Worm (Caenorhabditis elegans) whole organism, L4 larva: ENCODE data around the gene C06C3.4.
A peak's percentile ranks its signal among the peaks of the same experiment; 100 is the strongest.

ENCODE experiments used
- F26F4.8 ChIP-seq: fragments of 200-800 bp; sonication (Bioruptor generic); conservative IDR thresholded peaks from 2 replicates; pipeline ENCODE4 v1.3.6; 2022; ENCODE audit warnings: missing genetic modification characterization, missing compliant biosample characterization
- F37D6.2 ChIP-seq: sonication (generic microtip); optimal IDR thresholded peaks from 2 replicates; lab custom pipeline; 2016; ENCODE audit warnings: mild to moderate bottlenecking, missing genetic modification characterization, missing compliant biosample characterization
- R02D3.7 ChIP-seq: fragments of 150-350 bp; sonication (generic microtip); optimal IDR thresholded peaks from 3 replicates; lab custom pipeline; 2014; ENCODE audit warnings: missing biosample characterization, missing genetic modification characterization
- T20F7.1 ChIP-seq: fragments of 200-800 bp; sonication (Bioruptor generic); optimal IDR thresholded peaks from 2 replicates; lab custom pipeline; 2018; ENCODE audit warnings: mild to moderate bottlenecking, missing genetic modification characterization, missing compliant biosample characterization
- Y48G9A.11 ChIP-seq: fragments of 200-800 bp; sonication (Bioruptor generic); IDR thresholded peaks from 2 replicates; pipeline ENCODE4 v1.3.6; 2022; ENCODE audit warnings: missing genetic modification reagents, missing genetic modification characterization, missing compliant biosample characterization
- Y5F2A.4 ChIP-seq: fragments of 200-800 bp; sonication (Bioruptor generic); optimal IDR thresholded peaks from 2 replicates; lab custom pipeline; 2018; ENCODE audit warnings: mild to moderate bottlenecking, missing genetic modification characterization, missing compliant biosample characterization
- ZK546.5 ChIP-seq, 2 experiments: sonication (generic microtip); optimal IDR thresholded peaks; 2 replicates each; lab custom pipeline; 2017; ENCODE audit warnings: missing biosample characterization in 2 of 2, missing genetic modification characterization in 2 of 2
- aha-1 ChIP-seq: fragments of 150-350 bp; peaks from one replicate; lab custom pipeline; 2014; ENCODE audit warnings: missing biosample characterization, missing genetic modification characterization
- arid-1 ChIP-seq: fragments of 200-800 bp; sonication (Bioruptor generic); conservative IDR thresholded peaks from 2 replicates; pipeline ENCODE4 v1.3.6; 2022; ENCODE audit warnings: missing genetic modification reagents, missing genetic modification characterization, missing compliant biosample characterization
- ceh-20 ChIP-seq: fragments of 200-800 bp; sonication (Bioruptor generic); IDR thresholded peaks from 2 replicates; pipeline ENCODE4 v1.3.6; 2022; ENCODE audit warnings: missing genetic modification reagents, missing genetic modification characterization, missing compliant biosample characterization
- ceh-44 ChIP-seq: fragments of 200-800 bp; sonication (Bioruptor generic); IDR thresholded peaks from 2 replicates; pipeline ENCODE4 v1.3.6; 2022; ENCODE audit warnings: missing genetic modification reagents, missing genetic modification characterization, missing compliant biosample characterization
- ceh-62 ChIP-seq: sonication (generic microtip); optimal IDR thresholded peaks from 2 replicates; lab custom pipeline; 2017; ENCODE audit warnings: missing biosample characterization, missing genetic modification characterization
- daf-12 ChIP-seq: fragments of 150-350 bp; optimal IDR thresholded peaks from 2 replicates; lab custom pipeline; 2014; ENCODE audit warnings: missing biosample characterization, missing genetic modification reagents, missing genetic modification characterization
- daf-16 ChIP-seq, 3 experiments: sonication (generic microtip); optimal IDR thresholded peaks; 2 replicates each; lab custom pipeline; 2016 to 2017; ENCODE audit warnings: missing genetic modification characterization in 3 of 3, missing genetic modification reagents in 3 of 3, mild to moderate bottlenecking in 2 of 3, missing compliant biosample characterization in 2 of 3, missing biosample characterization in 1 of 3, moderate library complexity in 1 of 3
- daf-8 ChIP-seq: fragments of 200-800 bp; sonication (Bioruptor generic); IDR thresholded peaks from 2 replicates; pipeline ENCODE4 v1.3.6; 2022; ENCODE audit warnings: missing genetic modification characterization, missing compliant biosample characterization
- egl-43 ChIP-seq: fragments of 200-800 bp; sonication (Bioruptor generic); IDR thresholded peaks from 2 replicates; pipeline ENCODE4 v1.3.6; 2022; ENCODE audit warnings: missing genetic modification reagents, missing genetic modification characterization, missing compliant biosample characterization
- fkh-10 ChIP-seq: fragments of 150-350 bp; optimal IDR thresholded peaks from 2 replicates; lab custom pipeline; 2014; ENCODE audit warnings: missing biosample characterization, missing genetic modification reagents, missing genetic modification characterization
- fos-1 ChIP-seq: fragments of 150-350 bp; optimal IDR thresholded peaks from 2 replicates; lab custom pipeline; 2014; ENCODE audit warnings: missing biosample characterization, missing genetic modification characterization
- gei-8 ChIP-seq: fragments of 200-800 bp; sonication (Bioruptor generic); optimal IDR thresholded peaks from 2 replicates; lab custom pipeline; 2018; ENCODE audit warnings: mild to moderate bottlenecking, missing genetic modification characterization, missing compliant biosample characterization
- hif-1 ChIP-seq, 2 experiments: sonication (generic microtip); optimal IDR thresholded peaks; 2 replicates each; lab custom pipeline; 2016 to 2017; ENCODE audit warnings: missing compliant biosample characterization in 2 of 2, missing genetic modification characterization in 2 of 2, missing genetic modification reagents in 2 of 2, missing genotype in 2 of 2, mild to moderate bottlenecking in 1 of 2
- hlh-11 ChIP-seq: fragments of 200-800 bp; sonication (Bioruptor generic); optimal IDR thresholded peaks from 2 replicates; lab custom pipeline; 2018; ENCODE audit warnings: mild to moderate bottlenecking, missing genetic modification characterization, missing compliant biosample characterization
- hlh-30 ChIP-seq: sonication (generic microtip); optimal IDR thresholded peaks from 2 replicates; lab custom pipeline; 2017; ENCODE audit warnings: antibody characterized with exemption, mild to moderate bottlenecking, missing genetic modification characterization, missing compliant biosample characterization; ENCODE audit not compliant: insufficient read depth
- jun-1 ChIP-seq: fragments of 150-350 bp; optimal IDR thresholded peaks from 2 replicates; lab custom pipeline; 2014; ENCODE audit warnings: missing biosample characterization, missing genetic modification reagents, missing genetic modification characterization
- lin-15B ChIP-seq: fragments of 150-350 bp; sonication (generic microtip); optimal IDR thresholded peaks from 3 replicates; lab custom pipeline; 2014; ENCODE audit warnings: missing biosample characterization, missing genetic modification characterization
- lsy-2 ChIP-seq, 2 experiments: fragments of 150-350 bp in 1 of 2; sonication (generic microtip) in 1 of 2; optimal IDR thresholded peaks; 2 replicates each; lab custom pipeline; 2014 to 2017; ENCODE audit warnings: missing biosample characterization in 2 of 2, missing genetic modification characterization in 2 of 2
- madf-5 ChIP-seq, 2 experiments: fragments of 200-800 bp; sonication (Bioruptor generic); IDR thresholded peaks; 2 replicates each; pipeline ENCODE4 v1.3.6; 2022; ENCODE audit warnings: missing compliant biosample characterization in 2 of 2, missing genetic modification characterization in 2 of 2
- mdl-1 ChIP-seq, 2 experiments: fragments of 150-350 bp in 1 of 2; sonication (generic microtip) in 1 of 2; optimal IDR thresholded peaks; 2 replicates each; lab custom pipeline; 2014 to 2017; ENCODE audit warnings: missing biosample characterization in 2 of 2, missing genetic modification characterization in 2 of 2
- mes-2 ChIP-seq: sonication (generic microtip); optimal IDR thresholded peaks from 2 replicates; lab custom pipeline; 2016; ENCODE audit warnings: missing genotype, mild to moderate bottlenecking, missing genetic modification characterization, missing compliant biosample characterization; ENCODE audit not compliant: poor library complexity, severe bottlenecking
- mxl-3 ChIP-seq: fragments of 200-800 bp; sonication (Bioruptor generic); optimal IDR thresholded peaks from 2 replicates; lab custom pipeline; 2018; ENCODE audit warnings: mild to moderate bottlenecking, missing genetic modification characterization, missing compliant biosample characterization
- nhr-102 ChIP-seq: sonication (generic microtip); optimal IDR thresholded peaks from 2 replicates; lab custom pipeline; 2016; ENCODE audit warnings: mild to moderate bottlenecking, missing genetic modification characterization, moderate library complexity, missing compliant biosample characterization
- nhr-41 ChIP-seq: fragments of 200-800 bp; sonication (Bioruptor generic); IDR thresholded peaks from 2 replicates; pipeline ENCODE4 v1.3.6; 2022; ENCODE audit warnings: missing genetic modification reagents, missing genetic modification characterization, missing compliant biosample characterization
- nhr-42 ChIP-seq: fragments of 200-800 bp; sonication (Bioruptor generic); IDR thresholded peaks from 2 replicates; pipeline ENCODE4 v1.3.6; 2022; ENCODE audit warnings: missing genetic modification characterization, missing compliant biosample characterization
- nhr-48 ChIP-seq: sonication (generic microtip); optimal IDR thresholded peaks from 2 replicates; lab custom pipeline; 2016; ENCODE audit warnings: mild to moderate bottlenecking, missing genetic modification characterization, missing compliant biosample characterization
- nhr-77 ChIP-seq: fragments of 150-350 bp; optimal IDR thresholded peaks from 2 replicates; lab custom pipeline; 2014; ENCODE audit warnings: missing biosample characterization, missing genetic modification characterization
- sdz-12 ChIP-seq: fragments of 200-800 bp; sonication (Bioruptor generic); optimal IDR thresholded peaks from 2 replicates; lab custom pipeline; 2018; ENCODE audit warnings: mild to moderate bottlenecking, missing genetic modification characterization, missing compliant biosample characterization
- snpc-4 ChIP-seq: fragments of 150-350 bp; optimal IDR thresholded peaks from 2 replicates; lab custom pipeline; 2014; ENCODE audit warnings: missing biosample characterization, missing genetic modification characterization
- tag-97 ChIP-seq: fragments of 200-800 bp; sonication (Bioruptor generic); IDR thresholded peaks from 2 replicates; pipeline ENCODE4 v1.3.6; 2022; ENCODE audit warnings: missing genetic modification characterization, missing compliant biosample characterization
- tra-1 ChIP-seq: fragments of 200-800 bp; sonication (Bioruptor generic); IDR thresholded peaks from 2 replicates; pipeline ENCODE4 v1.3.6; 2022; ENCODE audit warnings: missing genetic modification reagents, missing genetic modification characterization, missing compliant biosample characterization
- unc-62 ChIP-seq, 3 experiments: fragments of 150-350 bp in 1 of 3; sonication (generic microtip); optimal IDR thresholded peaks in 2 of 3; peaks in 1 of 3; 1 replicate in 1 of 3; 2 replicates in 2 of 3; lab custom pipeline; 2014 to 2017; ENCODE audit warnings: missing biosample characterization in 3 of 3, missing genetic modification characterization in 3 of 3, missing genetic modification reagents in 3 of 3, missing genotype in 1 of 3
- zip-2 ChIP-seq: fragments of 150-350 bp; optimal IDR thresholded peaks from 2 replicates; lab custom pipeline; 2014; ENCODE audit warnings: missing biosample characterization, missing genetic modification characterization
- ztf-7 ChIP-seq: fragments of 150-350 bp; optimal IDR thresholded peaks from 2 replicates; lab custom pipeline; 2014; ENCODE audit warnings: missing biosample characterization, missing genetic modification characterization

C06C3.4 gene

DNA sequence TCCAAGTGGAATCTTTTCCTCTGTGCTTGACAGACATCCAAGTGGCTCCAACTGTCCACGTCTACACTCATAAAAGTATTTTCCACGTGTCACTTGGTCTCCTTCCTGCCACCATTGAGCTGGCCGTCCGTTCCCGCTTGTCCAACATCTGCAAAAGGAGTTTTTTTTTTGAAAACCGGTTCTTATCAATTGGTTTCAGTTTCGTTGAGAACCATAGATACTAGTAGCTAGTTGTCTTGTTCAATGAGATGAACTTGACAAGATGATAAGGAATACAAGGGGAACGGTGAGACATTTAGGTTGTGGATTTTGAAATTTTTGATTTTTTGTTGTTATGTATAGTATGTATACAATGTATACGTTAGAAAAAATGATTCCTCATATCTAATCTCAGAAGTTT, 27.3 kb upstream of the C06C3.4 start:
- TF ChIP-seq F26F4.8 (no peak), tag-97 (GFP tag; lab: Robert Waterston, UW) (no peak), mes-2 (tag; lab: Kevin White, UChicago) (no peak)

DNA sequence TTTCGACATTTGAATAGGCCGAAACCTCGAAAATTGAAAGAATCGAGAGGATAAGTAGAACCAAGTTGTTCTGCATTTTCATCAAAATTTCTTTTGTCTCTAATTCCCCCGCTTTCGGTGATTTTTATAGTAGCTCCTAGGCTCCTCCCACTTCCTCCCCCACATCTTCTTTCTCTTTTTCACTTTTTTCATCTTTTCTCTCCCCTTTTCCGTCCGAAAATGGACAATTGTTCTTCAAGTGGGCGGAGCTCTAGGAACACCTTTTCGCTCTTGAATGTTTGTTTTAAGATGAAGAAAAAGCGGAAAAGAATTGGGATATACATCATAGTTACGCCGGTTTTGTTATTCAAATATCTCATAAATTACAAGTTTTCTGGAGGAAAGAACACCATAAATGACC, 26.6 kb upstream of the C06C3.4 start, which contains the start of gene F42A8.1:
TSS of gene F42A8.1 (minus strand) at position 101 of the 400 bp plus-strand sequence.
- TF ChIP-seq ceh-20 = no peak
- TF ChIP-seq zip-2 = no peak
- no peak for TF ChIP-seq nhr-102 (tag; lab: Kevin White, UChicago)

DNA sequence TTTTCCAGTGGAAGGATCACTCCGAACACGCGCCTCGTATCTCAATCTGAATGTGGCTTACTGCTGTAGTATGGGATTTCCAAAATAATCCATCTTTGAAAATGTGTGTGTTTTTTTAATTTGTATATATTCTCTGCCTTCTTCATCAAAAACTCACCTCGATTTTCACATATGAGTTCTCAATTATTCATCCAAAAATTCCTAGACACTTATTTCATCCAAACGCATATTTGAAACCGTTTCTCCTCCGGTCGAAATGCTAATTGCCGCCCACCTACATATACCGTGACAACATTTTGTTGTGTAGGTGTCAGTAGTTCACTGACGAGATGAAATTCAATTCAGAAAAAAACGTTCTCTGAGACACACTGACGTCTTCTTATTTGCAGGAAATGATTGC, 25.6 kb upstream of the C06C3.4 start:
- TF ChIP-seq Y48G9A.11 (GFP tag; lab: Robert Waterston, UW) (no peak), nhr-41 (GFP tag; lab: Robert Waterston, UW) (no peak), unc-62 (GFP tag; optimal IDR thresholded peaks at IDR 0.05 in 1 of 2; lab: Kevin White, UChicago) (peak in 1 of 2 experiments; percentile 96), unc-62 (tag; optimal IDR thresholded peaks at IDR 0.05; lab: Kevin White, UChicago) (no peak)

DNA sequence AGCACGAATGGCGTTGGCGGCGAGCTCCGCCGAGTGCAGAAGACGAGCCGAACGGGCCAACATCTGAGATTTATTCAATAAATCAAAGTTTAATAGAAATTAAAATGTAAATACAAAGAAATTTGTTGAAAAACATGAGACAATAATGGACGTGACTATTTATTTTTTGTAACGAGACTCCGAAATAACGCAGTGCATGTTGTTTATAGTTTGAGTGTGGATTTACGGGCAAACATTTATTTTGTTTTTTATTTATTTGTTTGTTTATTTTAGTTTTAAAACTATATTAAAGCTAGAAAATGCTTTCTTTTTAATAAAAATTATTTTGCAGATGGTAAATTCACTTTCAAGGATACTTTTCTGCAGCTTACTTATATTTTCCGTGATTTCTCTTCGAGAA, 20.4 kb upstream of the C06C3.4 start, which contains the start of the genes sdhb-1 and cup-15:
TSS of gene sdhb-1 (minus strand) at position 63 of the 400 bp plus-strand sequence.
TSS of gene cup-15 (plus strand) at position 332 of the 400 bp plus-strand sequence.
- TF ChIP-seq hif-1 (tag; optimal IDR thresholded peaks at IDR 0.05; lab: Kevin White, UChicago) (peak in 1 of 2 experiments; percentile 88), fkh-10 (GFP tag; lab: Kevin White, UChicago) (no peak), hlh-30 (tag; lab: Kevin White, UChicago) (peak; percentile 25), daf-16 (GFP tag; optimal IDR thresholded peaks at IDR 0.05; lab: Kevin White, UChicago) (no peak), daf-16 (tag; optimal IDR thresholded peaks at IDR 0.05; lab: Kevin White, UChicago) (peak; percentile 27), Y5F2A.4 (GFP tag; lab: Kevin White, UChicago) (no peak), daf-8 (GFP tag; lab: Robert Waterston, UW) (no peak), jun-1 (tag; lab: Kevin White, UChicago) (no peak), lsy-2 (tag; optimal IDR thresholded peaks at IDR 0.05; lab: Kevin White, UChicago) (peak in 1 of 2 experiments; percentile 41), Y48G9A.11 (GFP tag; lab: Robert Waterston, UW) (peak; percentile 73), tra-1 (GFP tag; lab: Robert Waterston, UW) (no peak), T20F7.1 (GFP tag; lab: Kevin White, UChicago) (peak; percentile 91), madf-5 (GFP tag; IDR thresholded peaks at IDR 0.05; lab: Robert Waterston, UW) (no peak), daf-12 (no peak), nhr-48 (tag; lab: Kevin White, UChicago) (no peak), R02D3.7 (peak; percentile 76), arid-1 (GFP tag; lab: Robert Waterston, UW) (no peak), sdz-12 (GFP tag; lab: Kevin White, UChicago) (no peak), snpc-4 (tag; lab: Kevin White, UChicago) (no peak), fos-1 (tag; lab: Kevin White, UChicago) (no peak), nhr-77 (tag; lab: Kevin White, UChicago) (peak; percentile 3), nhr-42 (GFP tag; lab: Robert Waterston, UW) (no peak), gei-8 (GFP tag; lab: Kevin White, UChicago) (no peak), hlh-11 (tag; lab: Kevin White, UChicago) (no peak)

DNA sequence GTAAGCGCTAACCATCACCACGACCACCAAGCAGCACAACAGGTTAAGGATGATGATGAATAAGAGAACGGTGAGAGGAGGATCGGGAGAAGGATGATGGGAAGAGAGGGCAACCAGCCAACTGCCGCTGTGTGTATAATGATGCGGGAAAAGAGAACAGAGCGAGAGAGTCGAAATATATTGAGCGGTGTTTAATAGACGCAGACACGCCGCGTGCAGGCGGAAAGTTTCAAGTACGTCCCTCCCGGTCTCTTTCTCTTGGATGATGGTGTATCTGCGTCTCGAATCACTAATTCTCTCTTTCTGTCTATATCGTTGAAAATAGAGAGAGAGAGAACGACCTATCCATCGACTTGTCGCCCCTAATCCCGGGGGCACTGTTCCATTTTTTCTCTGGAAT, 16.4 kb upstream of the C06C3.4 start:
- TF ChIP-seq nhr-77 (tag; lab: Kevin White, UChicago) (no peak), ceh-44 (GFP tag; lab: Robert Waterston, UW) (no peak), ceh-62 (tag; lab: Kevin White, UChicago) (no peak), daf-16 (GFP tag; optimal IDR thresholded peaks at IDR 0.05; lab: Kevin White, UChicago) (no peak), daf-16 (tag; optimal IDR thresholded peaks at IDR 0.05; lab: Kevin White, UChicago) (no peak), unc-62 (GFP tag; optimal IDR thresholded peaks at IDR 0.05 in 1 of 2; lab: Kevin White, UChicago) (peak in 1 of 2 experiments; percentile 43), unc-62 (tag; optimal IDR thresholded peaks at IDR 0.05; lab: Kevin White, UChicago) (no peak), hif-1 (tag; optimal IDR thresholded peaks at IDR 0.05; lab: Kevin White, UChicago) (peak in 1 of 2 experiments; percentile 56), ztf-7 (tag; lab: Kevin White, UChicago) (peak; percentile 1), lin-15B (tag; lab: Kevin White, UChicago) (no peak), aha-1 (no peak), fkh-10 (GFP tag; lab: Kevin White, UChicago) (no peak), egl-43 (peak; percentile 53; the same call in 1 of the 2 replicates), mxl-3 (peak; percentile 90), hlh-30 (tag; lab: Kevin White, UChicago) (peak; percentile 57), ZK546.5 (tag; optimal IDR thresholded peaks at IDR 0.05; lab: Kevin White, UChicago) (no peak), sdz-12 (GFP tag; lab: Kevin White, UChicago) (no peak), F37D6.2 (tag; lab: Kevin White, UChicago) (no peak), mdl-1 (tag; optimal IDR thresholded peaks at IDR 0.05; lab: Kevin White, UChicago) (peak in 1 of 2 experiments; percentile 72)
